Worm (Caenorhabditis elegans): ENCODE data around the gene uig-1.

ce11 chrV:13236507-13236906 is 59.3 kb downstream of the uig-1 start, which contains the start of gene dmd-10:
- TF ChIP-seq lin-39 (tag; optimal IDR thresholded peaks at IDR 0.05) (no peak), hlh-30 (tag; optimal IDR thresholded peaks at IDR 0.05; ENCODE audit: insufficient read depth) (no peak), nhr-41 (GFP tag; IDR thresholded peaks at IDR 0.05) (no peak), aly-2 (tag; optimal IDR thresholded peaks at IDR 0.05) (no peak), lin-15B (tag; optimal IDR thresholded peaks at IDR 0.05) (no peak)
